Worm (Caenorhabditis elegans) whole organism, young adult: ENCODE data around the gene srbc-82.

Experiments
- bed-1 ChIP-seq: fragments of 200-800 bp; sonication (Bioruptor generic); IDR thresholded peaks from 2 replicates; pipeline ENCODE4 v1.3.6; 2022; ENCODE audit warnings: missing genetic modification reagents, missing genetic modification characterization, missing compliant biosample characterization
- lin-26 ChIP-seq: fragments of 200-800 bp; sonication (Bioruptor generic); IDR thresholded peaks from 2 replicates; pipeline ENCODE4 v1.3.6; 2022; ENCODE audit warnings: missing genetic modification reagents, missing genetic modification characterization, missing compliant biosample characterization

ce11 chrV:16277918-16278317 lies 22.5 kb upstream of the srbc-82 start, which contains the start of gene cyp-37B1:
- TF ChIP-seq bed-1, result no peak
- no peak for TF ChIP-seq lin-26 (GFP tag; lab: Robert Waterston, UW)
